Worm (Caenorhabditis elegans) whole organism, L4 larva: ENCODE data around the gene ceh-27.

Source experiments
- F10B5.3 ChIP-seq: sonication (generic microtip); optimal IDR thresholded peaks from 2 replicates; lab custom pipeline; 2016; ENCODE audit warnings: mild to moderate bottlenecking, missing genetic modification characterization, missing compliant biosample characterization
- F37D6.2 ChIP-seq: sonication (generic microtip); optimal IDR thresholded peaks from 2 replicates; lab custom pipeline; 2016; ENCODE audit warnings: mild to moderate bottlenecking, missing genetic modification characterization, missing compliant biosample characterization
- T26A8.4 ChIP-seq: fragments of 200-800 bp; sonication (Bioruptor generic); IDR thresholded peaks from 2 replicates; pipeline ENCODE4 v1.3.6; 2022; ENCODE audit warnings: missing genetic modification characterization, missing compliant biosample characterization
- Y5F2A.4 ChIP-seq: fragments of 200-800 bp; sonication (Bioruptor generic); optimal IDR thresholded peaks from 2 replicates; lab custom pipeline; 2018; ENCODE audit warnings: mild to moderate bottlenecking, missing genetic modification characterization, missing compliant biosample characterization
- Y75B8A.6 ChIP-seq: fragments of 200-800 bp; sonication (Bioruptor generic); IDR thresholded peaks from 2 replicates; pipeline ENCODE4 v1.3.6; 2022; ENCODE audit warnings: missing genetic modification reagents, missing genetic modification characterization, missing compliant biosample characterization
- ZK337.2 ChIP-seq: fragments of 200-800 bp; sonication (Bioruptor generic); IDR thresholded peaks from 2 replicates; pipeline ENCODE4 v1.3.6; 2022; ENCODE audit warnings: missing genetic modification reagents, missing genetic modification characterization, missing compliant biosample characterization
- aha-1 ChIP-seq: fragments of 150-350 bp; peaks from one replicate; lab custom pipeline; 2014; ENCODE audit warnings: missing biosample characterization, missing genetic modification characterization
- attf-4 ChIP-seq: sonication (generic microtip); optimal IDR thresholded peaks from 3 replicates; lab custom pipeline; 2017; ENCODE audit warnings: missing biosample characterization, missing genetic modification characterization
- ceh-32 ChIP-seq: sonication (generic microtip); optimal IDR thresholded peaks from 2 replicates; lab custom pipeline; 2016; ENCODE audit warnings: mild to moderate bottlenecking, missing genetic modification characterization, missing compliant biosample characterization; ENCODE audit not compliant: poor library complexity
- ceh-82 ChIP-seq: sonication (generic microtip); optimal IDR thresholded peaks from 2 replicates; lab custom pipeline; 2017; ENCODE audit warnings: missing biosample characterization, missing genetic modification characterization
- cey-2 ChIP-seq: sonication (generic microtip); optimal IDR thresholded peaks from 3 replicates; lab custom pipeline; 2017; ENCODE audit warnings: missing genetic modification characterization, mild to moderate bottlenecking, missing compliant biosample characterization, antibody characterized with exemption, borderline replicate concordance; ENCODE audit not compliant: insufficient read depth
- daf-12 ChIP-seq: fragments of 150-350 bp; optimal IDR thresholded peaks from 2 replicates; lab custom pipeline; 2014; ENCODE audit warnings: missing biosample characterization, missing genetic modification reagents, missing genetic modification characterization
- daf-16 ChIP-seq, 3 experiments: sonication (generic microtip); optimal IDR thresholded peaks; 2 replicates each; lab custom pipeline; 2016 to 2017; ENCODE audit warnings: missing genetic modification characterization in 3 of 3, missing genetic modification reagents in 3 of 3, mild to moderate bottlenecking in 2 of 3, missing compliant biosample characterization in 2 of 3, missing biosample characterization in 1 of 3, moderate library complexity in 1 of 3
- daf-19 ChIP-seq: fragments of 200-800 bp; sonication (Bioruptor generic); conservative IDR thresholded peaks from 2 replicates; pipeline ENCODE4 v1.3.6; 2022; ENCODE audit warnings: missing genetic modification characterization, missing compliant biosample characterization
- daf-8 ChIP-seq: fragments of 200-800 bp; sonication (Bioruptor generic); IDR thresholded peaks from 2 replicates; pipeline ENCODE4 v1.3.6; 2022; ENCODE audit warnings: missing genetic modification characterization, missing compliant biosample characterization
- dmd-6 ChIP-seq: fragments of 200-800 bp; sonication (Bioruptor generic); IDR thresholded peaks from 2 replicates; pipeline ENCODE4 v1.3.6; 2022; ENCODE audit warnings: missing genetic modification reagents, missing genetic modification characterization, missing compliant biosample characterization
- dmd-8 ChIP-seq: fragments of 200-800 bp; sonication (Bioruptor generic); IDR thresholded peaks from 2 replicates; pipeline ENCODE4 v1.3.6; 2022; ENCODE audit warnings: missing genetic modification characterization, missing compliant biosample characterization
- dmd-9 ChIP-seq: fragments of 200-800 bp; sonication (Bioruptor generic); IDR thresholded peaks from 2 replicates; pipeline ENCODE4 v1.3.6; 2022; ENCODE audit warnings: missing genetic modification reagents, missing genetic modification characterization, missing compliant biosample characterization
- fos-1 ChIP-seq: fragments of 150-350 bp; optimal IDR thresholded peaks from 2 replicates; lab custom pipeline; 2014; ENCODE audit warnings: missing biosample characterization, missing genetic modification characterization
- hlh-30 ChIP-seq: sonication (generic microtip); optimal IDR thresholded peaks from 2 replicates; lab custom pipeline; 2017; ENCODE audit warnings: antibody characterized with exemption, mild to moderate bottlenecking, missing genetic modification characterization, missing compliant biosample characterization; ENCODE audit not compliant: insufficient read depth
- hmg-1.1 ChIP-seq: fragments of 200-800 bp; sonication (Bioruptor generic); IDR thresholded peaks from 2 replicates; pipeline ENCODE4 v1.3.6; 2022; ENCODE audit warnings: missing genetic modification reagents, missing genetic modification characterization, missing compliant biosample characterization
- jun-1 ChIP-seq: fragments of 150-350 bp; optimal IDR thresholded peaks from 2 replicates; lab custom pipeline; 2014; ENCODE audit warnings: missing biosample characterization, missing genetic modification reagents, missing genetic modification characterization
- lin-1 ChIP-seq: fragments of 200-800 bp; sonication (Bioruptor generic); IDR thresholded peaks from 2 replicates; pipeline ENCODE4 v1.3.6; 2022; ENCODE audit warnings: missing genetic modification reagents, missing genetic modification characterization, missing compliant biosample characterization
- lin-13 ChIP-seq: fragments of 150-350 bp; optimal IDR thresholded peaks from 2 replicates; lab custom pipeline; 2014; ENCODE audit warnings: missing biosample characterization, missing genetic modification reagents, missing genetic modification characterization
- lin-15B ChIP-seq: fragments of 150-350 bp; sonication (generic microtip); optimal IDR thresholded peaks from 3 replicates; lab custom pipeline; 2014; ENCODE audit warnings: missing biosample characterization, missing genetic modification characterization
- lin-39 ChIP-seq: fragments of 150-350 bp; optimal IDR thresholded peaks from 2 replicates; lab custom pipeline; 2014; ENCODE audit warnings: missing biosample characterization, missing genetic modification reagents, missing genetic modification characterization
- madf-5 ChIP-seq, 2 experiments: fragments of 200-800 bp; sonication (Bioruptor generic); IDR thresholded peaks; 2 replicates each; pipeline ENCODE4 v1.3.6; 2022; ENCODE audit warnings: missing compliant biosample characterization in 2 of 2, missing genetic modification characterization in 2 of 2
- madf-9 ChIP-seq: fragments of 200-800 bp; sonication (Bioruptor generic); conservative IDR thresholded peaks from 2 replicates; pipeline ENCODE4 v1.3.6; 2022; ENCODE audit warnings: missing genetic modification reagents, missing genetic modification characterization, missing compliant biosample characterization
- mdt-29 ChIP-seq: fragments of 200-800 bp; sonication (Bioruptor generic); IDR thresholded peaks from 2 replicates; pipeline ENCODE4 v1.3.6; 2022; ENCODE audit warnings: missing genetic modification reagents, missing genetic modification characterization, missing compliant biosample characterization
- mep-1 ChIP-seq: fragments of 150-350 bp; sonication (generic microtip); optimal IDR thresholded peaks from 3 replicates; lab custom pipeline; 2014; ENCODE audit warnings: missing biosample characterization, missing genetic modification characterization
- mes-2 ChIP-seq: sonication (generic microtip); optimal IDR thresholded peaks from 2 replicates; lab custom pipeline; 2016; ENCODE audit warnings: missing genotype, mild to moderate bottlenecking, missing genetic modification characterization, missing compliant biosample characterization; ENCODE audit not compliant: poor library complexity, severe bottlenecking
- mxl-3 ChIP-seq: fragments of 200-800 bp; sonication (Bioruptor generic); optimal IDR thresholded peaks from 2 replicates; lab custom pipeline; 2018; ENCODE audit warnings: mild to moderate bottlenecking, missing genetic modification characterization, missing compliant biosample characterization
- nhr-10 ChIP-seq: fragments of 150-350 bp; optimal IDR thresholded peaks from 2 replicates; lab custom pipeline; 2014; ENCODE audit warnings: missing biosample characterization, missing genetic modification characterization
- nhr-237 ChIP-seq: sonication (generic microtip); optimal IDR thresholded peaks from 2 replicates; lab custom pipeline; 2017; ENCODE audit warnings: missing biosample characterization, missing genetic modification characterization
- nhr-25 ChIP-seq: sonication (generic microtip); optimal IDR thresholded peaks from 2 replicates; lab custom pipeline; 2017; ENCODE audit warnings: missing genetic modification characterization, mild to moderate bottlenecking, missing compliant biosample characterization, antibody characterized with exemption, moderate library complexity, borderline replicate concordance; ENCODE audit not compliant: insufficient read depth
- nhr-42 ChIP-seq: fragments of 200-800 bp; sonication (Bioruptor generic); IDR thresholded peaks from 2 replicates; pipeline ENCODE4 v1.3.6; 2022; ENCODE audit warnings: missing genetic modification characterization, missing compliant biosample characterization
- nhr-48 ChIP-seq: sonication (generic microtip); optimal IDR thresholded peaks from 2 replicates; lab custom pipeline; 2016; ENCODE audit warnings: mild to moderate bottlenecking, missing genetic modification characterization, missing compliant biosample characterization
- nhr-6 ChIP-seq: fragments of 150-350 bp; optimal IDR thresholded peaks from 2 replicates; lab custom pipeline; 2014; ENCODE audit warnings: missing biosample characterization, missing genetic modification characterization
- nhr-77 ChIP-seq: fragments of 150-350 bp; optimal IDR thresholded peaks from 2 replicates; lab custom pipeline; 2014; ENCODE audit warnings: missing biosample characterization, missing genetic modification characterization
- pha-4 ChIP-seq, 2 experiments: fragments of 150-350 bp in 1 of 2; fragments of 200-800 bp in 1 of 2; sonication (Bioruptor generic) in 1 of 2; IDR thresholded peaks in 1 of 2; optimal IDR thresholded peaks in 1 of 2; 2 replicates each; pipeline versions ENCODE4 v1.3.6 to Lab custom; 2014 to 2022; ENCODE audit warnings: missing genetic modification characterization in 2 of 2, missing genetic modification reagents in 2 of 2, missing biosample characterization in 1 of 2, missing compliant biosample characterization in 1 of 2
- php-3 ChIP-seq: fragments of 200-800 bp; sonication (Bioruptor generic); IDR thresholded peaks from 2 replicates; pipeline ENCODE4 v1.3.6; 2022; ENCODE audit warnings: missing genetic modification reagents, missing genetic modification characterization, missing compliant biosample characterization
- saeg-2 ChIP-seq: fragments of 200-800 bp; sonication (Bioruptor generic); IDR thresholded peaks from 2 replicates; pipeline ENCODE4 v1.3.6; 2022; ENCODE audit warnings: missing genetic modification reagents, missing genetic modification characterization, missing compliant biosample characterization
- set-16 ChIP-seq: fragments of 200-800 bp; sonication (Bioruptor generic); IDR thresholded peaks from 2 replicates; pipeline ENCODE4 v1.3.6; 2022; ENCODE audit warnings: missing genetic modification reagents, missing genetic modification characterization, missing compliant biosample characterization
- snpc-4 ChIP-seq: fragments of 150-350 bp; optimal IDR thresholded peaks from 2 replicates; lab custom pipeline; 2014; ENCODE audit warnings: missing biosample characterization, missing genetic modification characterization
- spr-1 ChIP-seq: sonication (generic microtip); optimal IDR thresholded peaks from 2 replicates; lab custom pipeline; 2016; ENCODE audit warnings: mild to moderate bottlenecking, missing genetic modification characterization, missing compliant biosample characterization
- vab-7 ChIP-seq: fragments of 200-800 bp; sonication (Bioruptor generic); IDR thresholded peaks from 2 replicates; pipeline ENCODE4 v1.3.6; 2022; ENCODE audit warnings: missing genetic modification reagents, missing genetic modification characterization, missing compliant biosample characterization
- zfp-2 ChIP-seq: sonication (generic microtip); optimal IDR thresholded peaks from 2 replicates; lab custom pipeline; 2016; ENCODE audit warnings: mild to moderate bottlenecking, missing genetic modification characterization, missing compliant biosample characterization
- zfp-3 ChIP-seq: fragments of 200-800 bp; sonication (Bioruptor generic); conservative IDR thresholded peaks from 2 replicates; pipeline ENCODE4 v1.3.6; 2022; ENCODE audit warnings: missing genetic modification reagents, missing genetic modification characterization, missing compliant biosample characterization
- zip-2 ChIP-seq: fragments of 150-350 bp; optimal IDR thresholded peaks from 2 replicates; lab custom pipeline; 2014; ENCODE audit warnings: missing biosample characterization, missing genetic modification characterization
- ztf-11 ChIP-seq: fragments of 150-350 bp; optimal IDR thresholded peaks from 2 replicates; lab custom pipeline; 2014; ENCODE audit warnings: missing biosample characterization, missing genetic modification characterization

ceh-27 gene

ce11 chrV:11641298-11641787, 23.6 kb downstream of the ceh-27 start:
- TF ChIP-seq cey-2 (no peak), mdt-29 (no peak), nhr-77 (no peak), mxl-3 (peak; percentile 15), daf-12 (tag; lab: Kevin White, UChicago) (no peak), zip-2 (no peak), lin-1 (GFP tag; lab: Robert Waterston, UW) (no peak), ztf-11 (tag; lab: Kevin White, UChicago) (no peak), dmd-8 (GFP tag; lab: Robert Waterston, UW) (no peak), dmd-6 (GFP tag; lab: Robert Waterston, UW) (no peak; the same call in 1 of the 2 replicates), zfp-3 (GFP tag; lab: Robert Waterston, UW) (no peak), Y5F2A.4 (no peak), daf-19 (GFP tag; lab: Robert Waterston, UW) (no peak), ZK337.2 (GFP tag; lab: Robert Waterston, UW) (no peak), daf-8 (GFP tag; lab: Robert Waterston, UW) (no peak), lin-15B (tag; lab: Kevin White, UChicago) (no peak), mep-1 (tag; lab: Kevin White, UChicago) (peak; percentile 70), attf-4 (no peak), lin-13 (GFP tag; lab: Kevin White, UChicago) (no peak), zfp-2 (tag; lab: Kevin White, UChicago) (no peak), ceh-82 (no peak), hmg-1.1 (GFP tag; lab: Robert Waterston, UW) (peak; percentile 61; the same call in 1 of the 2 replicates), T26A8.4 (GFP tag; lab: Robert Waterston, UW) (no peak), daf-16 (GFP tag; optimal IDR thresholded peaks at IDR 0.05; lab: Kevin White, UChicago) (no peak), daf-16 (tag; optimal IDR thresholded peaks at IDR 0.05; lab: Kevin White, UChicago) (no peak), jun-1 (no peak), snpc-4 (tag; lab: Kevin White, UChicago) (no peak), set-16 (GFP tag; lab: Robert Waterston, UW) (no peak), pha-4 (GFP tag; IDR thresholded peaks at IDR 0.05; lab: Robert Waterston, UW) (0 out of 2 replicates have a peak, but pooled peaks have one; percentile 7), pha-4 (tag; optimal IDR thresholded peaks at IDR 0.05; lab: Kevin White, UChicago) (no peak), nhr-25 (tag; lab: Kevin White, UChicago) (no peak), madf-5 (GFP tag; IDR thresholded peaks at IDR 0.05; lab: Robert Waterston, UW) (no peak), php-3 (GFP tag; lab: Robert Waterston, UW) (no peak), mes-2 (no peak), nhr-48 (tag; lab: Kevin White, UChicago) (no peak), Y75B8A.6 (GFP tag; lab: Robert Waterston, UW) (no peak), ceh-32 (tag; lab: Kevin White, UChicago) (no peak), madf-9 (no peak), lin-39 (tag; lab: Kevin White, UChicago) (no peak), saeg-2 (no peak), nhr-237 (tag; lab: Kevin White, UChicago) (no peak), vab-7 (0 out of 2 replicates have a peak, but pooled peaks have one; percentile 24), nhr-6 (tag; lab: Kevin White, UChicago) (no peak), hlh-30 (tag; lab: Kevin White, UChicago) (peak; percentile 61), F10B5.3 (tag; lab: Kevin White, UChicago) (no peak), F37D6.2 (tag; lab: Kevin White, UChicago) (peak; percentile 53), fos-1 (tag; lab: Kevin White, UChicago) (no peak), aha-1 (tag; lab: Kevin White, UChicago) (peak; percentile 98), nhr-42 (GFP tag; lab: Robert Waterston, UW) (no peak), nhr-10 (tag; lab: Kevin White, UChicago) (no peak), spr-1 (tag; lab: Kevin White, UChicago) (no peak), dmd-9 (GFP tag; lab: Robert Waterston, UW) (no peak)
